Comparison of ENCODE assay signal across 5 worm cellular contexts in genomic region chrX:9622609-9623008, ce11.
A peak's percentile ranks its signal among the peaks of the same experiment; 100 is the strongest.
TF ChIP-seq lines count a peak whose summit lies in the region.

No protein-coding gene starts in this region.

TF ChIP-seq in whole organism, L1 larva, 84 proteins besides CTCF, POLR2A, EP300 and RAD21 (continues in another document):
- peak; percentile 36 for TF ChIP-seq rnt-1 (tag; optimal IDR thresholded peaks at IDR 0.05; lab: Kevin White, UChicago)
- no peak for TF ChIP-seq aha-1 (tag; optimal IDR thresholded peaks at IDR 0.05; lab: Kevin White, UChicago)
- peak; percentile 20 for TF ChIP-seq nhr-90 (tag; optimal IDR thresholded peaks at IDR 0.05; lab: Kevin White, UChicago; ENCODE audit: poor library complexity)
- no peak for TF ChIP-seq hlh-4 (tag; optimal IDR thresholded peaks at IDR 0.05; lab: Kevin White, UChicago)
- TF ChIP-seq ets-5 (GFP tag; IDR thresholded peaks at IDR 0.05; lab: Robert Waterston, UW): no peak
- 0 out of 2 replicates have a peak, but pooled peaks have one; percentile 9 for TF ChIP-seq nhr-19 (GFP tag; conservative IDR thresholded peaks at IDR 0.05; lab: Robert Waterston, UW)
- TF ChIP-seq xbp-1 (tag; optimal IDR thresholded peaks at IDR 0.05; lab: Kevin White, UChicago): no peak
- TF ChIP-seq tbx-2 (tag; optimal IDR thresholded peaks at IDR 0.05; lab: Kevin White, UChicago): no peak
- TF ChIP-seq egl-27 (tag; optimal IDR thresholded peaks at IDR 0.05; lab: Kevin White, UChicago): no peak
- no peak for TF ChIP-seq mef-2 (tag; optimal IDR thresholded peaks at IDR 0.05; lab: Kevin White, UChicago)
- TF ChIP-seq Y116A8C.19 (tag; optimal IDR thresholded peaks at IDR 0.05; lab: Kevin White, UChicago; ENCODE audit: borderline replicate concordance): no peak
- TF ChIP-seq isw-1 (GFP tag; IDR thresholded peaks at IDR 0.05; lab: Robert Waterston, UW): no peak
- no peak for TF ChIP-seq nhr-76 (tag; optimal IDR thresholded peaks at IDR 0.05; lab: Kevin White, UChicago)
- no peak for TF ChIP-seq sup-37 (GFP tag; optimal IDR thresholded peaks at IDR 0.05; lab: Kevin White, UChicago)
- no peak for TF ChIP-seq elt-2 (tag; optimal IDR thresholded peaks at IDR 0.05; lab: Kevin White, UChicago)
- TF ChIP-seq fos-1 (tag; optimal IDR thresholded peaks at IDR 0.05; lab: Kevin White, UChicago): no peak
- no peak for TF ChIP-seq lin-14 (GFP tag; optimal IDR thresholded peaks at IDR 0.05; lab: Kevin White, UChicago)
- no peak for TF ChIP-seq nhr-20 (tag; optimal IDR thresholded peaks at IDR 0.05; lab: Kevin White, UChicago)

TF ChIP-seq in whole organism, L3 larva, 47 proteins besides CTCF, POLR2A, EP300 and RAD21:
- TF ChIP-seq daf-12 (tag; optimal IDR thresholded peaks at IDR 0.05; lab: Kevin White, UChicago) (no peak), fkh-2 (tag; optimal IDR thresholded peaks at IDR 0.05; lab: Kevin White, UChicago) (no peak), elt-2 (tag; optimal IDR thresholded peaks at IDR 0.05; lab: Kevin White, UChicago) (peak; percentile 27), lsy-12 (tag; optimal IDR thresholded peaks at IDR 0.05; lab: Kevin White, UChicago) (peak; percentile 4), hmg-11 (tag; optimal IDR thresholded peaks at IDR 0.05; lab: Kevin White, UChicago) (peak; percentile 14), fos-1 (tag; optimal IDR thresholded peaks at IDR 0.05; lab: Kevin White, UChicago) (no peak), R02D3.7 (tag; optimal IDR thresholded peaks at IDR 0.05; lab: Kevin White, UChicago) (no peak), nhr-77 (tag; optimal IDR thresholded peaks at IDR 0.05; lab: Kevin White, UChicago) (no peak), nhr-25 (tag; optimal IDR thresholded peaks at IDR 0.05; lab: Kevin White, UChicago) (peak; percentile 4), nhr-43 (tag; optimal IDR thresholded peaks at IDR 0.05; lab: Kevin White, UChicago; ENCODE audit: poor library complexity, severe bottlenecking) (peak; percentile 59)

TF ChIP-seq in whole organism, early embryonic, 17 proteins besides CTCF, POLR2A, EP300 and RAD21:
- TF ChIP-seq tbx-37 (GFP tag; conservative IDR thresholded peaks at IDR 0.05; lab: Robert Waterston, UW): peak; percentile 47; the same call in 1 of the 2 replicates
- peak; percentile 18 for TF ChIP-seq ceh-36 (tag; optimal IDR thresholded peaks at IDR 0.05; lab: Kevin White, UChicago)
- TF ChIP-seq scrt-1 (GFP tag; IDR thresholded peaks at IDR 0.05; lab: Robert Waterston, UW): peak; percentile 56; the same call in 1 of the 2 replicates
- TF ChIP-seq hmbx-1 (tag; optimal IDR thresholded peaks at IDR 0.05; lab: Kevin White, UChicago): no peak
- TF ChIP-seq aly-1 (tag; optimal IDR thresholded peaks at IDR 0.05; lab: Kevin White, UChicago): peak; percentile 66
- peak; percentile 29 for TF ChIP-seq hnd-1 (tag; optimal IDR thresholded peaks at IDR 0.05; lab: Kevin White, UChicago)
- peak; percentile 9 for TF ChIP-seq ceh-13 (GFP tag; optimal IDR thresholded peaks at IDR 0.05; lab: Kevin White, UChicago)
- TF ChIP-seq sea-1 (GFP tag; conservative IDR thresholded peaks at IDR 0.05; lab: Robert Waterston, UW): peak; percentile 62; the same call in 1 of the 2 replicates
- peak; percentile 72 for TF ChIP-seq tbx-11 (GFP tag; IDR thresholded peaks at IDR 0.05; lab: Robert Waterston, UW)
- TF ChIP-seq pes-1 (GFP tag; IDR thresholded peaks at IDR 0.05; lab: Robert Waterston, UW): no peak; the same call in none of the 2 replicates
- TF ChIP-seq ama-1 (optimal IDR thresholded peaks at IDR 0.05; lab: Kevin White, UChicago): no peak

TF ChIP-seq in whole organism, midembryonic, 9 proteins besides CTCF, POLR2A, EP300 and RAD21:
- TF ChIP-seq T22C8.4 (GFP tag; IDR thresholded peaks at IDR 0.05; lab: Robert Waterston, UW): peak; percentile 32; the same call in 1 of the 2 replicates
- no peak for TF ChIP-seq cog-1 (tag; optimal IDR thresholded peaks at IDR 0.05; lab: Kevin White, UChicago)
- 0 out of 2 replicates have a peak, but pooled peaks have one; percentile 37 for TF ChIP-seq ref-1 (GFP tag; conservative IDR thresholded peaks at IDR 0.05; lab: Robert Waterston, UW)
- TF ChIP-seq ztf-29 (GFP tag; IDR thresholded peaks at IDR 0.05; lab: Robert Waterston, UW): no peak
- no peak for TF ChIP-seq klf-2 (GFP tag; conservative IDR thresholded peaks at IDR 0.05; lab: Robert Waterston, UW)
- TF ChIP-seq ztf-23 (GFP tag; IDR thresholded peaks at IDR 0.05; lab: Robert Waterston, UW): peak; percentile 75
- peak; percentile 83 for TF ChIP-seq flt-1 (GFP tag; IDR thresholded peaks at IDR 0.05; lab: Robert Waterston, UW)
- peak; percentile 73 for TF ChIP-seq tab-1 (GFP tag; IDR thresholded peaks at IDR 0.05; lab: Robert Waterston, UW)
- no peak for TF ChIP-seq med-1 (GFP tag; optimal IDR thresholded peaks at IDR 0.05; lab: Kevin White, UChicago; ENCODE audit: insufficient read depth)
TF ChIP-seq in whole organism, midembryonic: peak in this region for 5.

TF ChIP-seq in whole organism, young adult, 124 proteins besides CTCF, POLR2A, EP300 and RAD21 (continues in another document):
- TF ChIP-seq B0336.3 (GFP tag; IDR thresholded peaks at IDR 0.05; lab: Robert Waterston, UW): no peak
- peak; percentile 53 for TF ChIP-seq somi-1 (GFP tag; optimal IDR thresholded peaks at IDR 0.05; lab: Kevin White, UChicago)
- TF ChIP-seq let-607 (tag; optimal IDR thresholded peaks at IDR 0.05; lab: Kevin White, UChicago): peak in 1 of 2 experiments; percentile 34
- TF ChIP-seq die-1 (tag; optimal IDR thresholded peaks at IDR 0.05; lab: Kevin White, UChicago): peak; percentile 95
- TF ChIP-seq B0035.1 (tag; optimal IDR thresholded peaks at IDR 0.05; lab: Kevin White, UChicago): peak; percentile 24
- TF ChIP-seq akir-1 (GFP tag; optimal IDR thresholded peaks at IDR 0.05; lab: Kevin White, UChicago): peak; percentile 17
- TF ChIP-seq F57C9.4 (tag; optimal IDR thresholded peaks at IDR 0.05; lab: Kevin White, UChicago): no peak
- no peak for TF ChIP-seq C17E4.6 (GFP tag; IDR thresholded peaks at IDR 0.05; lab: Robert Waterston, UW)
- no peak for TF ChIP-seq sea-2 (GFP tag; IDR thresholded peaks at IDR 0.05; lab: Robert Waterston, UW)
- no peak for TF ChIP-seq Y79H2A.3 (GFP tag; conservative IDR thresholded peaks at IDR 0.05; lab: Robert Waterston, UW)
- TF ChIP-seq C06A6.2 (GFP tag; conservative IDR thresholded peaks at IDR 0.05; lab: Robert Waterston, UW): no peak
- peak; percentile 39 for TF ChIP-seq nhr-80 (tag; optimal IDR thresholded peaks at IDR 0.05; lab: Kevin White, UChicago)
- TF ChIP-seq ceh-40 (GFP tag; IDR thresholded peaks at IDR 0.05; lab: Robert Waterston, UW): peak; percentile 66
- no peak for TF ChIP-seq lin-54 (GFP tag; optimal IDR thresholded peaks at IDR 0.05; lab: Kevin White, UChicago)
- TF ChIP-seq lsl-1 (GFP tag; optimal IDR thresholded peaks at IDR 0.05; lab: Kevin White, UChicago): no peak
- no peak for TF ChIP-seq Y67H2A.10 (GFP tag; conservative IDR thresholded peaks at IDR 0.05; lab: Robert Waterston, UW)
- no peak for TF ChIP-seq Y95B8A.8 (GFP tag; IDR thresholded peaks at IDR 0.05; lab: Robert Waterston, UW)
- peak; percentile 66 for TF ChIP-seq zim-3 (tag; optimal IDR thresholded peaks at IDR 0.05; lab: Kevin White, UChicago)
- TF ChIP-seq hlh-26 (GFP tag; conservative IDR thresholded peaks at IDR 0.05; lab: Robert Waterston, UW): 0 out of 2 replicates have a peak, but pooled peaks have one; percentile 41
- TF ChIP-seq nhr-179 (tag; optimal IDR thresholded peaks at IDR 0.05; lab: Kevin White, UChicago): no peak
- TF ChIP-seq mxl-1 (tag; optimal IDR thresholded peaks at IDR 0.05; lab: Kevin White, UChicago): peak; percentile 83
- TF ChIP-seq F22D6.2 (tag; optimal IDR thresholded peaks at IDR 0.05; lab: Kevin White, UChicago): no peak
- peak; percentile 63 for TF ChIP-seq ZK185.1 (tag; optimal IDR thresholded peaks at IDR 0.05; lab: Kevin White, UChicago; ENCODE audit: poor library complexity, severe bottlenecking)
- TF ChIP-seq chd-7 (tag; optimal IDR thresholded peaks at IDR 0.05; lab: Kevin White, UChicago): no peak
- peak; percentile 59 for TF ChIP-seq F23B12.7 (tag; optimal IDR thresholded peaks at IDR 0.05; lab: Kevin White, UChicago; ENCODE audit: insufficient read depth)
- TF ChIP-seq snpc-1.1 (tag; optimal IDR thresholded peaks at IDR 0.05; lab: Kevin White, UChicago; ENCODE audit: insufficient read depth): no peak
- peak; percentile 67; the same call in 1 of the 2 replicates for TF ChIP-seq attf-6 (GFP tag; IDR thresholded peaks at IDR 0.05; lab: Robert Waterston, UW)
- TF ChIP-seq nfya-2 (GFP tag; IDR thresholded peaks at IDR 0.05; lab: Robert Waterston, UW): no peak
- TF ChIP-seq snpc-1.3 (tag; optimal IDR thresholded peaks at IDR 0.05; lab: Kevin White, UChicago; ENCODE audit: insufficient read depth): no peak
- TF ChIP-seq F55B11.4 (tag; optimal IDR thresholded peaks at IDR 0.05; lab: Kevin White, UChicago; ENCODE audit: borderline replicate concordance, insufficient read depth): no peak
- TF ChIP-seq hmg-20 (GFP tag; IDR thresholded peaks at IDR 0.05; lab: Robert Waterston, UW): no peak
- TF ChIP-seq dpl-1 (GFP tag; optimal IDR thresholded peaks at IDR 0.05; lab: Kevin White, UChicago): no peak
- peak; percentile 82 for TF ChIP-seq egl-44 (GFP tag; IDR thresholded peaks at IDR 0.05; lab: Robert Waterston, UW)
- TF ChIP-seq lir-1 (GFP tag; conservative IDR thresholded peaks at IDR 0.05; lab: Robert Waterston, UW): no peak
- peak; percentile 67 for TF ChIP-seq madf-10 (tag; optimal IDR thresholded peaks at IDR 0.05; lab: Kevin White, UChicago)
- no peak for TF ChIP-seq bed-2 (GFP tag; IDR thresholded peaks at IDR 0.05; lab: Robert Waterston, UW)
- peak; percentile 17 for TF ChIP-seq ceh-27 (GFP tag; optimal IDR thresholded peaks at IDR 0.05; lab: Kevin White, UChicago)
- no peak for TF ChIP-seq ztf-26 (tag; optimal IDR thresholded peaks at IDR 0.05; lab: Kevin White, UChicago)
- no peak; the same call in 1 of the 2 replicates for TF ChIP-seq B0019.2 (GFP tag; conservative IDR thresholded peaks at IDR 0.05; lab: Robert Waterston, UW)
- no peak for TF ChIP-seq ceh-58 (GFP tag; IDR thresholded peaks at IDR 0.05; lab: Robert Waterston, UW)
- TF ChIP-seq repo-1 (tag; optimal IDR thresholded peaks at IDR 0.05; lab: Kevin White, UChicago): peak; percentile 40
- TF ChIP-seq ztf-6 (GFP tag; IDR thresholded peaks at IDR 0.05; lab: Robert Waterston, UW): no peak
- peak; percentile 78; the same call in 1 of the 2 replicates for TF ChIP-seq dox-1 (GFP tag; IDR thresholded peaks at IDR 0.05; lab: Robert Waterston, UW)
- peak; percentile 71 to 87 for TF ChIP-seq rec-8 (tag; optimal IDR thresholded peaks at IDR 0.05; lab: Kevin White, UChicago)
- peak; percentile 61 for TF ChIP-seq hmg-1.2 (GFP tag; IDR thresholded peaks at IDR 0.05; lab: Robert Waterston, UW)
- no peak for TF ChIP-seq F37B4.10 (GFP tag; IDR thresholded peaks at IDR 0.05; lab: Robert Waterston, UW)
- no peak for TF ChIP-seq F10E7.11 (tag; optimal IDR thresholded peaks at IDR 0.05; lab: Kevin White, UChicago)

Comparison
In these comparisons a context has a peak if more than half of its experiments do, and no peak if none do; other contexts are left out.
1. Of the 8 proteins assayed by ChIP-seq in both whole organism, young adult and whole organism, L1 larva: peak only in whole organism, young adult: none; only in whole organism, L1 larva: none; in both: nhr-90; in neither: 4; mixed calls (peak in some experiments, not most) for 3.